Worm (Caenorhabditis elegans): ENCODE measurements around the gene T13B5.9.
"Not testable (repeated sequence)": the region's sequence is repeated elsewhere in the genome, so short reads cannot be mapped to it uniquely, and the experiment has no call there.

DNA sequence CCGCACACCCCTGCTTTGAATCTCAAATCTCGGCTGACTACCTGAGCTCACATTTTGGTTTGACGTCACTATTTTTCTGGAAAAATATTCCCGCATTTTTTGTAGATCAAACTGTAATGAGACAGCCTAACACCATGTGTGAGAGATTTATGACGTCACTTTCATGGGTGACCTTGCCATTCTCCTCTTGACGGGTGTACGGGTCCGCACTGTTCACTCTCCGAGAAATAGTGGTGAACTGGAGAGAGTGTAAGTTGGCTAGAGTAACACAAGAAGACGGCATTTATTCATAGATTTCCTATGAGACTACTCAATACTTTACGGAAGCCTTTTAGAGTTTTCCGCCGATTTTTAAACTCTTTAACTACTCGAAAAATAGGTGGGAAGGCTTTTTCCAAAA is 49.6 kb downstream of the T13B5.9 start, which contains the start of gene K02E7.7:
- TF ChIP-seq fos-1 (tag; optimal IDR thresholded peaks at IDR 0.05); nhr-111 (GFP tag; optimal IDR thresholded peaks at IDR 0.05); snpc-4 (tag; optimal IDR thresholded peaks at IDR 0.05); ama-1 (optimal IDR thresholded peaks at IDR 0.05); egl-27 (tag; optimal IDR thresholded peaks at IDR 0.05); lin-39 (tag; optimal IDR thresholded peaks at IDR 0.05); unc-39 (tag; optimal IDR thresholded peaks at IDR 0.05): not testable (repeated sequence)
